Worm (Caenorhabditis elegans) whole organism, L4/young adult: ENCODE measurements around the gene Y45F10D.2.

Source experiments
- W03F9.2 ChIP-seq: fragments of 150-350 bp; optimal IDR thresholded peaks from 2 replicates; lab custom pipeline; 2014; ENCODE audit warnings: missing biosample characterization, missing genetic modification characterization
- him-1 ChIP-seq: sonication (generic microtip); optimal IDR thresholded peaks from 2 replicates; lab custom pipeline; 2016; ENCODE audit warnings: missing genotype, missing genetic modification reagents, missing genetic modification characterization, missing compliant biosample characterization

- no peak for TF ChIP-seq him-1 (tag; lab: Kevin White, UChicago)
- TF ChIP-seq W03F9.2 (tag; lab: Kevin White, UChicago), result no peak
Measured at ce11 chrIV:13763449-13763848, 11.0 kb downstream of the Y45F10D.2 start.
